Fruit fly (Drosophila melanogaster) whole organism, prepupa: ENCODE data around the gene hoip.

Experiments used
- Blimp-1 ChIP-seq: fragments of 200-800 bp; sonication (Bioruptor generic); optimal IDR thresholded peaks from 3 replicates; lab custom pipeline; 2017; ENCODE audit warnings: missing biosample characterization, missing genetic modification characterization, mild to moderate bottlenecking, moderate library complexity, missing genetic modification reagents
- CG11762 ChIP-seq: fragments of 200-800 bp; sonication (Bioruptor generic); optimal IDR thresholded peaks from 3 replicates; lab custom pipeline; 2016; ENCODE audit warnings: missing biosample characterization, missing genetic modification characterization; ENCODE audit not compliant: insufficient read depth
- CG15336 ChIP-seq: fragments of 200-800 bp; sonication (Bioruptor generic); IDR thresholded peaks from 2 replicates; pipeline ENCODE4 v1.3.6; 2022; ENCODE audit warnings: missing biosample characterization, missing genetic modification characterization
- CG1621 ChIP-seq: fragments of 200-800 bp; sonication (Bioruptor generic); optimal IDR thresholded peaks from 3 replicates; lab custom pipeline; 2018; ENCODE audit warnings: missing biosample characterization, mild to moderate bottlenecking, missing genetic modification characterization
- CG16779 ChIP-seq: fragments of 200-800 bp; sonication (Bioruptor generic); optimal IDR thresholded peaks from 3 replicates; lab custom pipeline; 2017; ENCODE audit warnings: missing biosample characterization, mild to moderate bottlenecking, missing genetic modification characterization
- CG3032 ChIP-seq: fragments of 200-800 bp; optimal IDR thresholded peaks from 2 replicates; lab custom pipeline; 2019; ENCODE audit warnings: missing biosample characterization, mild to moderate bottlenecking, missing genetic modification characterization, moderate library complexity
- CG31627 ChIP-seq: fragments of 200-800 bp; sonication (Bioruptor generic); optimal IDR thresholded peaks from 3 replicates; lab custom pipeline; 2016; ENCODE audit warnings: missing biosample characterization, missing genetic modification characterization
- CG32006 ChIP-seq: fragments of 200-800 bp; sonication (Bioruptor generic); optimal IDR thresholded peaks from 3 replicates; lab custom pipeline; 2017; ENCODE audit warnings: missing biosample characterization, mild to moderate bottlenecking, missing genetic modification characterization
- CG6163 ChIP-seq: fragments of 200-800 bp; sonication (Bioruptor generic); IDR thresholded peaks from 3 replicates; pipeline ENCODE4 v1.3.6; 2022; ENCODE audit warnings: missing biosample characterization, missing genetic modification characterization
- CG6808 ChIP-seq: fragments of 200-800 bp; sonication (Bioruptor generic); optimal IDR thresholded peaks from 3 replicates; lab custom pipeline; 2017; ENCODE audit warnings: missing biosample characterization, missing genetic modification characterization, mild to moderate bottlenecking, moderate library complexity, missing genetic modification reagents
- CG7368 ChIP-seq: fragments of 200-800 bp; sonication (Bioruptor generic); optimal IDR thresholded peaks from 3 replicates; lab custom pipeline; 2016; ENCODE audit warnings: missing biosample characterization, missing genetic modification characterization
- CG8319 ChIP-seq: fragments of 200-800 bp; sonication (Bioruptor generic); optimal IDR thresholded peaks from 3 replicates; lab custom pipeline; 2016; ENCODE audit warnings: missing biosample characterization, missing genetic modification characterization
- CG8632 ChIP-seq: fragments of 200-800 bp; sonication (Bioruptor generic); optimal IDR thresholded peaks from 3 replicates; lab custom pipeline; 2016; ENCODE audit warnings: missing biosample characterization, missing genetic modification characterization
- CG9139 ChIP-seq: fragments of 200-800 bp; sonication (Bioruptor generic); optimal IDR thresholded peaks from 3 replicates; lab custom pipeline; 2017; ENCODE audit warnings: missing biosample characterization, mild to moderate bottlenecking, missing genetic modification characterization
- Eip75B ChIP-seq: fragments of 200-800 bp; sonication (Bioruptor generic); optimal IDR thresholded peaks from 3 replicates; lab custom pipeline; 2016; ENCODE audit warnings: missing biosample characterization, missing genetic modification characterization
- Eip78C ChIP-seq: fragments of 200-800 bp; sonication (Bioruptor generic); peaks from one replicate; lab custom pipeline; 2016; ENCODE audit warnings: missing biosample characterization, missing genetic modification characterization
- Hr38 ChIP-seq: sonication (Bioruptor generic); optimal IDR thresholded peaks from 2 replicates; lab custom pipeline; 2016; ENCODE audit warnings: missing biosample characterization, missing genetic modification characterization
- Hr39 ChIP-seq: fragments of 200-800 bp; sonication (Bioruptor generic); optimal IDR thresholded peaks from 2 replicates; lab custom pipeline; 2016; ENCODE audit warnings: missing biosample characterization, missing genetic modification characterization
- Hr4 ChIP-seq: fragments of 200-800 bp; sonication (Bioruptor generic); optimal IDR thresholded peaks from 3 replicates; lab custom pipeline; 2016; ENCODE audit warnings: missing biosample characterization, missing genetic modification characterization
- Lpt ChIP-seq: fragments of 200-800 bp; sonication (Bioruptor generic); optimal IDR thresholded peaks from 3 replicates; lab custom pipeline; 2016; ENCODE audit warnings: missing biosample characterization, missing genetic modification characterization
- Met ChIP-seq: fragments of 200-800 bp; sonication (Bioruptor generic); optimal IDR thresholded peaks from 3 replicates; lab custom pipeline; 2016; ENCODE audit warnings: missing biosample characterization, missing genetic modification characterization
- OdsH ChIP-seq: fragments of 200-800 bp; sonication (Bioruptor generic); optimal IDR thresholded peaks from 3 replicates; lab custom pipeline; 2016; ENCODE audit warnings: missing biosample characterization, missing genetic modification characterization
- Smox ChIP-seq: fragments of 200-800 bp; sonication (Bioruptor generic); optimal IDR thresholded peaks from 3 replicates; lab custom pipeline; 2016; ENCODE audit warnings: missing biosample characterization, missing genetic modification characterization
- Sox102F ChIP-seq: fragments of 200-800 bp; sonication (Bioruptor generic); optimal IDR thresholded peaks from 2 replicates; lab custom pipeline; 2016; ENCODE audit warnings: missing biosample characterization, mild to moderate bottlenecking, missing genetic modification characterization
- Sox14 ChIP-seq: fragments of 200-800 bp; sonication (Bioruptor generic); optimal IDR thresholded peaks from 3 replicates; lab custom pipeline; 2016; ENCODE audit warnings: missing biosample characterization, missing genetic modification characterization
- achi ChIP-seq: fragments of 200-800 bp; sonication (Bioruptor generic); optimal IDR thresholded peaks from 3 replicates; lab custom pipeline; 2016; ENCODE audit warnings: missing biosample characterization, missing genetic modification characterization
- acj6 ChIP-seq: fragments of 200-800 bp; sonication (Bioruptor generic); optimal IDR thresholded peaks from 3 replicates; lab custom pipeline; 2016; ENCODE audit warnings: missing biosample characterization, missing genetic modification characterization
- dac ChIP-seq: fragments of 200-800 bp; sonication (Bioruptor generic); optimal IDR thresholded peaks from 2 replicates; lab custom pipeline; 2017; ENCODE audit warnings: missing biosample characterization, mild to moderate bottlenecking, missing genetic modification characterization
- dsx ChIP-seq: fragments of 200-800 bp; optimal IDR thresholded peaks from 3 replicates; lab custom pipeline; 2019; ENCODE audit warnings: missing biosample characterization, mild to moderate bottlenecking, missing genetic modification characterization, moderate library complexity; ENCODE audit not compliant: poor library complexity, severe bottlenecking
- eg ChIP-seq: fragments of 200-800 bp; sonication (Bioruptor generic); IDR thresholded peaks from 3 replicates; pipeline ENCODE4 v1.3.6; 2022; ENCODE audit warnings: missing biosample characterization, missing genetic modification characterization
- esn ChIP-seq: fragments of 200-800 bp; sonication (Bioruptor generic); optimal IDR thresholded peaks from 2 replicates; lab custom pipeline; 2016; ENCODE audit warnings: missing biosample characterization, mild to moderate bottlenecking, missing genetic modification characterization, moderate library complexity
- fd85E ChIP-seq: fragments of 200-800 bp; sonication (Bioruptor generic); optimal IDR thresholded peaks from 3 replicates; lab custom pipeline; 2016; ENCODE audit warnings: missing biosample characterization, missing genetic modification characterization
- salr ChIP-seq, 2 experiments: fragments of 200-800 bp; sonication (Bioruptor generic); optimal IDR thresholded peaks; 3 replicates each; lab custom pipeline; 2016 to 2018; ENCODE audit warnings: missing biosample characterization in 2 of 2, missing genetic modification characterization in 2 of 2, mild to moderate bottlenecking in 1 of 2
- spab ChIP-seq: fragments of 200-800 bp; sonication (Bioruptor generic); optimal IDR thresholded peaks from 2 replicates; lab custom pipeline; 2017; ENCODE audit warnings: missing biosample characterization, mild to moderate bottlenecking, missing genetic modification characterization, missing genetic modification reagents
- ss ChIP-seq, 2 experiments: fragments of 200-800 bp; sonication (Bioruptor generic); optimal IDR thresholded peaks; 2 replicates in 1 of 2; 3 replicates in 1 of 2; lab custom pipeline; 2017 to 2018; ENCODE audit warnings: mild to moderate bottlenecking in 2 of 2, missing biosample characterization in 2 of 2, missing genetic modification characterization in 2 of 2, moderate library complexity in 1 of 2
- svp ChIP-seq: fragments of 200-800 bp; sonication (Bioruptor generic); peaks from one replicate; lab custom pipeline; 2016; ENCODE audit warnings: missing biosample characterization, missing genetic modification characterization
- vri ChIP-seq: fragments of 200-800 bp; sonication (Bioruptor generic); optimal IDR thresholded peaks from 3 replicates; lab custom pipeline; 2016; ENCODE audit warnings: missing biosample characterization, mild to moderate bottlenecking, missing genetic modification characterization

The hoip gene

DNA sequence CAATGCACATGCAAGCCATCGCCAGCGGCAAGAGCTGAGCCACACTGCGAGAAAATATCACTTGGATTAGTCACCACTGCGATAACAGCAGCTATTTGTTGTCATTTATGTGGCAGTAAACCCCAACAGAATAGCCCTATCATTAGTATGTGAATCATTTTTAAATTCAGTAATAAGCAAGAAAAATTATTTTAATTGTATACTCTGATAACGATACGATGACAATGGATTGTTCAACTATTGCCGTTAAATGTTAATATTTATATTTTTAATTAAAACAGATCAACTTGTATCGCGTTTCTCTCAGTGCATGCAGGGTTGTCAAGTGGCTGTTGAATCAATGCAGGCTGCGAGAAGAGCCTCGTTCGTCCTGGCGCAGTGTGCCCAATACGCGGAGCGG is 38.2 kb downstream of the hoip start (continued):
- TF ChIP-seq CG1621 (tag; lab: Kevin White, UChicago) = no peak
- peak; percentile 26 for TF ChIP-seq achi (GFP tag; lab: Kevin White, UChicago)
- TF ChIP-seq Eip75B (GFP tag; lab: Kevin White, UChicago) = peak; percentile 8
- peak; percentile 9 for TF ChIP-seq CG8319 (GFP tag; lab: Kevin White, UChicago)
- TF ChIP-seq Sox14 (GFP tag; lab: Kevin White, UChicago) = peak; percentile 8
- TF ChIP-seq CG7368 (GFP tag; lab: Kevin White, UChicago) = no peak
- TF ChIP-seq acj6 (GFP tag; lab: Kevin White, UChicago) = peak; percentile 37
- peak; percentile 28 for TF ChIP-seq CG3032 (tag; lab: Kevin White, UChicago)
- peak; percentile 32 for TF ChIP-seq CG8632
- TF ChIP-seq CG31627 = peak; percentile 37
- TF ChIP-seq ss (GFP tag; optimal IDR thresholded peaks at IDR 0.05; lab: Kevin White, UChicago) = peak in 1 of 2 experiments; percentile 12
- no peak for TF ChIP-seq CG15336 (GFP tag; lab: Robert Waterston, UW)
- TF ChIP-seq dsx (GFP tag; lab: Kevin White, UChicago) = peak; percentile 16
- TF ChIP-seq fd85E (GFP tag; lab: Kevin White, UChicago) = no peak
- no peak for TF ChIP-seq dac (GFP tag; lab: Kevin White, UChicago)
- TF ChIP-seq eg = peak; percentile 45; the same call in 2 of the 3 replicates
- TF ChIP-seq vri = no peak
- TF ChIP-seq Hr4 (GFP tag; lab: Kevin White, UChicago) = peak; percentile 56
- peak; percentile 5 for TF ChIP-seq spab (GFP tag; lab: Kevin White, UChicago)
- peak; percentile 68 for TF ChIP-seq svp (GFP tag; lab: Kevin White, UChicago)
- peak; percentile 15 for TF ChIP-seq Lpt (GFP tag; lab: Kevin White, UChicago)
- peak; percentile 24; the same call in 1 of the 3 replicates for TF ChIP-seq CG6163
- TF ChIP-seq OdsH (GFP tag; lab: Kevin White, UChicago) = peak; percentile 52
- TF ChIP-seq salr (GFP tag; optimal IDR thresholded peaks at IDR 0.05; lab: Kevin White, UChicago) = no peak
- TF ChIP-seq Smox = peak; percentile 35
- TF ChIP-seq CG16779 (tag; lab: Kevin White, UChicago) = peak; percentile 2
- TF ChIP-seq Eip78C (GFP tag; lab: Kevin White, UChicago) = peak; percentile 77
- TF ChIP-seq, all 60 proteins: peak for 39

DNA sequence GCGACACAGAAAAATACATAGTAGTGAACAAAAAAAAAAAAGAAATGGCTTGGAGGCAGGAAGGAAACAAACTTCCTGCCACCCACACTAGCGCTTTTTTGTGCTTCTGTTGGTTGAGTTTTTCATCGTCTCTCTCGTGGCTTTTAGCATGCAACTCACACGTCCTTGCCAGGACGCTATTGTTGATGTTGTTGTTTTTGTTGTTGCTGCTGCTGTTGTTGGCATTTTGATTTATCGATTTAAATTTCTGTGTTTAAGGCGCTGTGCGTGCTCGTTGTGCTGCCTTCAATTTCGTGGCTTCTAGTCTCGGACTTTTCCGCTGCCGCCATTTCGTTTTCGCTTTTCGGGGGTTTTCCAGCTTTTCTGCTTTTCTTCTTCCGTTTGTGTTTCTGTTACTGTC is 40.1 kb downstream of the hoip start:
- TF ChIP-seq CG9139 (GFP tag; lab: Kevin White, UChicago) (no peak), CG1621 (tag; lab: Kevin White, UChicago) (no peak), Met (GFP tag; lab: Kevin White, UChicago) (no peak), esn (GFP tag; lab: Kevin White, UChicago) (no peak), salr (GFP tag; optimal IDR thresholded peaks at IDR 0.05; lab: Kevin White, UChicago) (no peak), Lpt (GFP tag; lab: Kevin White, UChicago) (no peak), Hr39 (GFP tag; lab: Kevin White, UChicago) (no peak), fd85E (GFP tag; lab: Kevin White, UChicago) (no peak), CG32006 (GFP tag; lab: Kevin White, UChicago) (no peak), Sox102F (GFP tag; lab: Kevin White, UChicago) (no peak), CG7368 (GFP tag; lab: Kevin White, UChicago) (no peak), Hr38 (GFP tag; lab: Kevin White, UChicago) (no peak), acj6 (GFP tag; lab: Kevin White, UChicago) (no peak), CG11762 (no peak), CG6808 (GFP tag; lab: Kevin White, UChicago) (no peak), svp (GFP tag; lab: Kevin White, UChicago) (no peak), Sox14 (GFP tag; lab: Kevin White, UChicago) (no peak)

DNA sequence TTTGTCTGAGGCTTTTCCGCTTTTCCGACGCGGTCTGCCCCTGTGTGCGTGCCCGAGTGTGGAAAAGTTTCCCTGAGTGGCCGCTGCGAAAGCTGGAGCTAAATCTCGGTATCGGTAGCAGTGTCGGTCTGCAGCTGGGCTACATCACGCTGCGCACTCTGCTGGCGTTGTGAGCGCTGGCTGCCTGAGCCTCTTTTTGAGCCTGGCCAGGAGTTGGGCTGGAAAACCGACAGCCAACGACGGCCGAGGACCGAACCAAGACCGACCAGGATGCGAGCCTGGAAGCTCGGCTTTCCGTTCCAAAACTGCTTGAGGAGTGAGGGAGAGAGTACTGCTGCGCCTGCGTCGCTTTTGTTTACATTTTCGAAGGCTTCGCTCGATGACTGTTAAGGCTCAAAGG is 44.2 kb downstream of the hoip start:
- no peak for TF ChIP-seq Blimp-1 (GFP tag; lab: Kevin White, UChicago)
- 0 out of 3 replicates have a peak, but pooled peaks have one; percentile 9 for TF ChIP-seq eg
